Fruit fly (Drosophila melanogaster) whole organism, pupa: Measurements from ENCODE around the gene Rpt5.

Source experiments
- CG10348 ChIP-seq: fragments of 200-800 bp; sonication (Bioruptor generic); IDR thresholded peaks from 2 replicates; pipeline ENCODE4 v1.3.6; 2022; ENCODE audit warnings: missing biosample characterization, missing genetic modification characterization
- CG12605 ChIP-seq: fragments of 200-800 bp; sonication (Bioruptor generic); IDR thresholded peaks from 2 replicates; pipeline ENCODE4 v1.3.6; 2022; ENCODE audit warnings: missing biosample characterization, missing genetic modification characterization
- CG13204 ChIP-seq: fragments of 200-800 bp; sonication (Bioruptor generic); optimal IDR thresholded peaks from 2 replicates; lab custom pipeline; 2018; ENCODE audit warnings: missing biosample characterization, mild to moderate bottlenecking, missing genetic modification characterization, moderate library complexity
- CG14655 ChIP-seq: fragments of 200-800 bp; sonication (Bioruptor generic); optimal IDR thresholded peaks from 3 replicates; lab custom pipeline; 2017; ENCODE audit warnings: mild to moderate bottlenecking, missing biosample characterization, missing genetic modification reagents, missing genetic modification characterization
- CG15710 ChIP-seq: fragments of 200-800 bp; sonication (Bioruptor generic); optimal IDR thresholded peaks from 2 replicates; lab custom pipeline; 2018; ENCODE audit warnings: missing biosample characterization, mild to moderate bottlenecking, missing genetic modification characterization, moderate library complexity
- CG17806 ChIP-seq: fragments of 200-800 bp; sonication (Bioruptor generic); optimal IDR thresholded peaks from 2 replicates; lab custom pipeline; 2018; ENCODE audit warnings: missing biosample characterization, mild to moderate bottlenecking, missing genetic modification characterization, moderate library complexity
- CG32121 ChIP-seq: fragments of 200-800 bp; sonication (Bioruptor generic); IDR thresholded peaks from 2 replicates; pipeline ENCODE4 v1.3.6; 2022; ENCODE audit warnings: missing biosample characterization, missing genetic modification characterization
- CG34367 ChIP-seq: fragments of 200-800 bp; sonication (Bioruptor generic); optimal IDR thresholded peaks from 2 replicates; lab custom pipeline; 2018; ENCODE audit warnings: missing biosample characterization, mild to moderate bottlenecking, missing genetic modification characterization
- CG4496 ChIP-seq: fragments of 200-800 bp; sonication (Bioruptor generic); IDR thresholded peaks from 3 replicates; pipeline ENCODE4 v1.3.6; 2022; ENCODE audit warnings: missing biosample characterization, missing genetic modification characterization
- CG8159 ChIP-seq: fragments of 200-800 bp; sonication (Bioruptor generic); optimal IDR thresholded peaks from 3 replicates; lab custom pipeline; 2018; ENCODE audit warnings: missing biosample characterization, mild to moderate bottlenecking, missing genetic modification characterization, moderate library complexity
- CG8301 ChIP-seq: fragments of 200-800 bp; sonication (Bioruptor generic); optimal IDR thresholded peaks from 2 replicates; lab custom pipeline; 2018; ENCODE audit warnings: missing biosample characterization, mild to moderate bottlenecking, missing genetic modification characterization
- CG9948 ChIP-seq: fragments of 200-800 bp; sonication (Bioruptor generic); optimal IDR thresholded peaks from 2 replicates; lab custom pipeline; 2018; ENCODE audit warnings: missing biosample characterization, mild to moderate bottlenecking, missing genetic modification characterization, moderate library complexity
- D1 ChIP-seq: fragments of 200-800 bp; sonication (Bioruptor generic); optimal IDR thresholded peaks from 2 replicates; lab custom pipeline; 2018; ENCODE audit warnings: missing biosample characterization, mild to moderate bottlenecking, missing genetic modification characterization, moderate library complexity
- EcR ChIP-seq: fragments of 200-800 bp; sonication (Bioruptor generic); optimal IDR thresholded peaks from 3 replicates; lab custom pipeline; 2019; ENCODE audit warnings: missing biosample characterization, missing genetic modification characterization, mild to moderate bottlenecking, moderate library complexity, missing genetic modification reagents
- Ets98B ChIP-seq: fragments of 200-800 bp; sonication (Bioruptor generic); IDR thresholded peaks from 2 replicates; pipeline ENCODE4 v1.3.6; 2022; ENCODE audit warnings: missing biosample characterization, missing genetic modification characterization
- Pif1A ChIP-seq: fragments of 200-800 bp; sonication (Bioruptor generic); optimal IDR thresholded peaks from 3 replicates; lab custom pipeline; 2016; ENCODE audit warnings: missing biosample characterization, missing genetic modification characterization
- Pif1B ChIP-seq: fragments of 200-800 bp; sonication (Bioruptor generic); optimal IDR thresholded peaks from 3 replicates; lab custom pipeline; 2016; ENCODE audit warnings: missing biosample characterization, missing genetic modification characterization
- Snoo ChIP-seq: fragments of 200-800 bp; sonication (Bioruptor generic); optimal IDR thresholded peaks from 3 replicates; lab custom pipeline; 2017; ENCODE audit warnings: missing biosample characterization, mild to moderate bottlenecking, missing genetic modification characterization, inconsistent platforms
- fd96Ca ChIP-seq: fragments of 200-800 bp; sonication (Bioruptor generic); IDR thresholded peaks from 3 replicates; pipeline ENCODE4 v1.3.6; 2022; ENCODE audit warnings: missing biosample characterization, missing genetic modification characterization
- gl ChIP-seq: fragments of 200-800 bp; sonication (Bioruptor generic); optimal IDR thresholded peaks from 2 replicates; lab custom pipeline; 2018; ENCODE audit warnings: missing biosample characterization, mild to moderate bottlenecking, missing genetic modification characterization
- rn ChIP-seq: fragments of 200-800 bp; sonication (Bioruptor generic); IDR thresholded peaks from 2 replicates; pipeline ENCODE4 v1.3.6; 2022; ENCODE audit warnings: missing biosample characterization, missing genetic modification characterization

Gene Rpt5

DNA sequence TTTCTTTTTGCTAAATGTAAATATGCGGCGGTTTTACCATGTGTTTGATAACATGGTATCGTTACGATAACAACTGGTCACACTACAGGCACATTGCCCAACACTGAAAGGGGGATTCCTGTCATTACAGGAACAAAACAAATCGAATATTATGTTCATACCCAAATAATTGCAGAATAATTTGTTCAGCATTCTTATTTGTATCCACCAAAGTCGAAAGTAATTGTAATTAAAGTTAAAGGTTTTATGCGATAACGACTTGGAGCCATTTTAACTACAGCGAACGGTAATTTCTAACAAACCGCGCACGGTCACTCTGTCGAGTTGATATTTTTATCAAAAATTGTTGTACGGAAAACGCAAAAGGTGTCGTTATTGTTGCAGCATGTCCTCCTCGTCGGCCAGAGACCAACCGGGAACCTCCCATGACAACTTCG lies 14.8 kb downstream of the Rpt5 start, which contains the start of the genes CG10214 and CG10375:
Gene CG10214, minus strand, starts transcription at position 72 of the 437 bp plus-strand sequence.
Gene CG10375, plus strand, starts transcription at position 296 of the 437 bp plus-strand sequence.
- peak; percentile 64 for TF ChIP-seq Ets98B (GFP tag; lab: Robert Waterston, UW)
- peak; percentile 75 for TF ChIP-seq CG4496 (GFP tag; lab: Robert Waterston, UW)
- peak; percentile 14 for TF ChIP-seq CG34367 (tag; lab: Kevin White, UChicago)
- TF ChIP-seq CG8159 (tag; lab: Kevin White, UChicago), result peak; percentile 61
- peak; percentile 62 for TF ChIP-seq CG8301
- peak; percentile 67; the same call in 1 of the 3 replicates for TF ChIP-seq fd96Ca (GFP tag; lab: Robert Waterston, UW)
- TF ChIP-seq CG17806, result peak; percentile 51
- TF ChIP-seq CG13204, result no peak
- TF ChIP-seq Pif1A (GFP tag; lab: Kevin White, UChicago), result no peak
- no peak for TF ChIP-seq CG10348 (GFP tag; lab: Robert Waterston, UW)
- no peak for TF ChIP-seq CG14655 (GFP tag; lab: Kevin White, UChicago)
- TF ChIP-seq CG12605 (GFP tag; lab: Robert Waterston, UW), result peak; percentile 34; the same call in 1 of the 2 replicates
- TF ChIP-seq rn (GFP tag; lab: Robert Waterston, UW), result no peak
- peak; percentile 29 for TF ChIP-seq CG9948 (tag; lab: Kevin White, UChicago)
- TF ChIP-seq CG15710, result peak; percentile 55
- TF ChIP-seq EcR (GFP tag; lab: Kevin White, UChicago), result no peak
- TF ChIP-seq Snoo (tag; lab: Kevin White, UChicago), result peak; percentile 48
- no peak for TF ChIP-seq Pif1B (GFP tag; lab: Kevin White, UChicago)
- TF ChIP-seq gl, result peak; percentile 26
- peak; percentile 65 for TF ChIP-seq CG32121 (GFP tag; lab: Robert Waterston, UW)
- no peak for TF ChIP-seq D1

DNA sequence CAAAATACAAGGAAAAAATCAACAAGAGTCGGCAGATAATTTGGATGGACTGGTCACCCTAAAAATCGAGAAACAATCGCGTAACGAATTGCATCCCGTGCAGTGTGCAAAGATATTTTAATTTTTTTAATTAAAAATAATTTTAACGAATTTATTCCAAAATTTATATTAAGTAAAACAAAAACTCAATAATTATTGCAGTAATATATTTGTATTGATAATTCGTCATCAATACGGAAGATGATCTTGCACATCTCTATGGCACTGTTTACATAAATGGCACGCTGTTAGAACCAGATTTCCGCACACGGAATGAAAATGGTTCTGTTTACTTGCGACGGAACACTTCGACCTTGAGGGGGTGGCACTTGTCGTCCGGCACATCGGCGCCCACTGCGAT lies 20.1 kb downstream of the Rpt5 start, which contains the start of gene tst:
Gene tst, minus strand, starts transcription at position 52 of the 400 bp plus-strand sequence.
- TF ChIP-seq CG32121 (GFP tag; lab: Robert Waterston, UW) (peak; percentile 95), CG4496 (GFP tag; lab: Robert Waterston, UW) (peak; percentile 94), CG9948 (tag; lab: Kevin White, UChicago) (peak; percentile 87), CG17806 (peak; percentile 89), Ets98B (GFP tag; lab: Robert Waterston, UW) (peak; percentile 95), CG14655 (GFP tag; lab: Kevin White, UChicago) (peak; percentile 91), Pif1A (GFP tag; lab: Kevin White, UChicago) (no peak), EcR (GFP tag; lab: Kevin White, UChicago) (no peak), CG8159 (tag; lab: Kevin White, UChicago) (peak; percentile 87), Snoo (tag; lab: Kevin White, UChicago) (peak; percentile 87), Pif1B (GFP tag; lab: Kevin White, UChicago) (no peak), CG15710 (peak; percentile 89), CG13204 (no peak), CG10348 (GFP tag; lab: Robert Waterston, UW) (peak; percentile 76), rn (GFP tag; lab: Robert Waterston, UW) (peak; percentile 95), CG8301 (peak; percentile 82), D1 (no peak), fd96Ca (GFP tag; lab: Robert Waterston, UW) (peak; percentile 94), gl (peak; percentile 49), CG12605 (GFP tag; lab: Robert Waterston, UW) (peak; percentile 84), CG34367 (tag; lab: Kevin White, UChicago) (peak; percentile 80)

DNA sequence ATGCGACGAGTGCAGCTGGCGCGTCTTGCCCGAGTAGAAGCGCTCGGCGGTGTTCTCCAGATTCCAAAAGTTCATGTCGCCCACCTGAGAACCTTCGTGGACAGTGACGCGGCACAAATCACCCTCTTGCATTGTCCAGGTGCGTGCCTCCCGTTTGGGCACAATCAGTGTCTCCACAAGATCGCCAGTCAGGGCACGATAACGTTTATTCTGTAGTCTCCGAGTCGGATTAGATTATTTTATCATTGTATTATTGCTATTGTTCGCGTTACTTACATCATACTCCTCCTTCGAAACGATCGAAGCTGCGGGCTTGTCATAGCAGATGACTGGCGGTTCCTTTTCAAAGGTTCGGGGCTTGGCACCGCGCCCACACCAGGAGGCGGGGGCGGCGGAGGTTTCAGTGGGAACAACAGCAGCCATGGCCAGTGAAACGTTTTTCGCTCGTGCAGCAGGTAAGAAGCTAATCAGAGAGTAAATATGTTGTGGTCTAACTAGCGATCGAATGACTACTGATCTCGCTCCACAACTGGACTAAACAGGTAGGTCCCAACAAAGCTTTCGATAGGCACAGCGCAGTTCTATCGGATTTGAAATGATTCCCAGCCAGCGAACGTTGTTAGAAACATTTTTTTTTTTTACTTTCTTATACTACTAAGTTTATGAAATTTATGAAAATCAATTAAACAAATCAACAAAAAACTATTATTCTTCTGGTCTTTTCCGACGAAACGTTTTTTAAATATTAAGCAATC lies 21.1 kb downstream of the Rpt5 start, which contains the start of gene CG10208:
Gene CG10208, minus strand, starts transcription at position 518 of the 755 bp plus-strand sequence.
- TF ChIP-seq CG15710, result no peak
- no peak for TF ChIP-seq rn (GFP tag; lab: Robert Waterston, UW)
- no peak for TF ChIP-seq Pif1A (GFP tag; lab: Kevin White, UChicago)
- TF ChIP-seq fd96Ca (GFP tag; lab: Robert Waterston, UW), result no peak
- TF ChIP-seq CG4496 (GFP tag; lab: Robert Waterston, UW), result no peak
- no peak for TF ChIP-seq D1
- TF ChIP-seq CG17806, result no peak
- TF ChIP-seq CG32121 (GFP tag; lab: Robert Waterston, UW), result no peak
- TF ChIP-seq CG14655 (GFP tag; lab: Kevin White, UChicago), result no peak
- no peak for TF ChIP-seq CG13204
- TF ChIP-seq CG34367 (tag; lab: Kevin White, UChicago), result no peak
- no peak for TF ChIP-seq CG9948 (tag; lab: Kevin White, UChicago)
- TF ChIP-seq Snoo (tag; lab: Kevin White, UChicago), result no peak
- TF ChIP-seq Ets98B (GFP tag; lab: Robert Waterston, UW), result no peak; the same call in 1 of the 2 replicates
- TF ChIP-seq, all 21 proteins: peak for 0

DNA sequence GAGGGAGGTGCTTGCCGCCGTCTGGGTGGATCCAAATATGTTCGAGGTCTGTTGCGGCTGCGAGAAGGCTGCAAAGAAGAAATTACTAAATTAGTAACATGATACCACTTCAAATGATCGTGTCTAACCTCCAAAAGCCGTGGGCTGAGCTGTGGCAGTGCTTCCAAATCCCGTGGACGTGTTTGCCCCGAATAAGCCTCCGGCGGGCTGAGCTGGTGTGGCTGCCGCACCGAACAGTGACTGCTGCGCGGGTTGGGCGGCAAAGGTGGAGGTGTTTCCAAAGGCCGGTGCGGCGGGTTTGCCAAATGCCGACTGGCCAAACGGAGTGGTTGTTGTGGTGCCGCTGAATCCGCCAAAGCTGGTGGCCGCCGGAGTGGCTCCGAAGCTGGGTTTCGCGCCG lies 28.1 kb downstream of the Rpt5 start:
- TF ChIP-seq CG32121 (GFP tag; lab: Robert Waterston, UW), result no peak
- TF ChIP-seq D1, result no peak
- TF ChIP-seq fd96Ca (GFP tag; lab: Robert Waterston, UW), result no peak
- TF ChIP-seq gl, result no peak
- TF ChIP-seq CG12605 (GFP tag; lab: Robert Waterston, UW), result no peak
- TF ChIP-seq CG34367 (tag; lab: Kevin White, UChicago), result no peak
- TF ChIP-seq CG10348 (GFP tag; lab: Robert Waterston, UW), result no peak
- TF ChIP-seq CG8159 (tag; lab: Kevin White, UChicago), result no peak
- TF ChIP-seq EcR (GFP tag; lab: Kevin White, UChicago), result no peak
- no peak for TF ChIP-seq Snoo (tag; lab: Kevin White, UChicago)
- TF ChIP-seq CG15710, result no peak
- no peak for TF ChIP-seq CG4496 (GFP tag; lab: Robert Waterston, UW)
- TF ChIP-seq Ets98B (GFP tag; lab: Robert Waterston, UW), result no peak
- no peak for TF ChIP-seq Pif1A (GFP tag; lab: Kevin White, UChicago)
- no peak for TF ChIP-seq CG8301
- no peak for TF ChIP-seq Pif1B (GFP tag; lab: Kevin White, UChicago)
